Fruit fly (Drosophila melanogaster): Measurements from ENCODE around the gene CG42660.

DNA sequence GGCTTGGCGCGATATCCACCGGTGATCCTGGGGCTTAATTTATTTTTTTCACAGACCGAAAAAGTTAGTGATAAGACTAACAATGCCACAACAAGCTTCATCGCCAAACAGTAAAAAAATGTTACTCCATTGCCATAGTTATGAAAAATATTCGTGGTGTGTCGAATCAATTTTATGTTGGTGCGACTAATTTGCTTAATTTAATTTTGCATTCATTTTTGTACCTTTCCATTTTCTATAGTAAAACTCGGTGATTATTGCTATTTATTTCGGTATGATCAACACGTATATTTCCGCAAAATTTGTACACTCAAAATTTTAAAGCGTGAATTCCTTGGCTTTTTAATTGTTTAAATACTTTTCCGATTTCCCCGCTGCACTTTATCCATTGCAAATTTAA is 24.7 kb upstream of the CG42660 start, which contains the start of gene sphinx2:
- TF ChIP-seq CG8478 (optimal IDR thresholded peaks at IDR 0.05) (no peak), Dll (optimal IDR thresholded peaks at IDR 0.05) (no peak), psq (optimal IDR thresholded peaks at IDR 0.05) (no peak), EcR (GFP tag; optimal IDR thresholded peaks at IDR 0.05) (no peak), usp (GFP tag; optimal IDR thresholded peaks at IDR 0.05) (no peak)
